Fruit fly (Drosophila melanogaster) whole organism, pupa: Measurements from ENCODE around the gene ppk31.

Experiments
- CG12605 ChIP-seq: fragments of 200-800 bp; sonication (Bioruptor generic); IDR thresholded peaks from 2 replicates; pipeline ENCODE4 v1.3.6; 2022; ENCODE audit warnings: missing biosample characterization, missing genetic modification characterization
- CG15710 ChIP-seq: fragments of 200-800 bp; sonication (Bioruptor generic); optimal IDR thresholded peaks from 2 replicates; lab custom pipeline; 2018; ENCODE audit warnings: missing biosample characterization, mild to moderate bottlenecking, missing genetic modification characterization, moderate library complexity
- CG17806 ChIP-seq: fragments of 200-800 bp; sonication (Bioruptor generic); optimal IDR thresholded peaks from 2 replicates; lab custom pipeline; 2018; ENCODE audit warnings: missing biosample characterization, mild to moderate bottlenecking, missing genetic modification characterization, moderate library complexity
- CG34367 ChIP-seq: fragments of 200-800 bp; sonication (Bioruptor generic); optimal IDR thresholded peaks from 2 replicates; lab custom pipeline; 2018; ENCODE audit warnings: missing biosample characterization, mild to moderate bottlenecking, missing genetic modification characterization
- CG4496 ChIP-seq: fragments of 200-800 bp; sonication (Bioruptor generic); IDR thresholded peaks from 3 replicates; pipeline ENCODE4 v1.3.6; 2022; ENCODE audit warnings: missing biosample characterization, missing genetic modification characterization
- CG8301 ChIP-seq: fragments of 200-800 bp; sonication (Bioruptor generic); optimal IDR thresholded peaks from 2 replicates; lab custom pipeline; 2018; ENCODE audit warnings: missing biosample characterization, mild to moderate bottlenecking, missing genetic modification characterization
- CG9948 ChIP-seq: fragments of 200-800 bp; sonication (Bioruptor generic); optimal IDR thresholded peaks from 2 replicates; lab custom pipeline; 2018; ENCODE audit warnings: missing biosample characterization, mild to moderate bottlenecking, missing genetic modification characterization, moderate library complexity
- D1 ChIP-seq: fragments of 200-800 bp; sonication (Bioruptor generic); optimal IDR thresholded peaks from 2 replicates; lab custom pipeline; 2018; ENCODE audit warnings: missing biosample characterization, mild to moderate bottlenecking, missing genetic modification characterization, moderate library complexity
- Ets98B ChIP-seq: fragments of 200-800 bp; sonication (Bioruptor generic); IDR thresholded peaks from 2 replicates; pipeline ENCODE4 v1.3.6; 2022; ENCODE audit warnings: missing biosample characterization, missing genetic modification characterization
- Pif1A ChIP-seq: fragments of 200-800 bp; sonication (Bioruptor generic); optimal IDR thresholded peaks from 3 replicates; lab custom pipeline; 2016; ENCODE audit warnings: missing biosample characterization, missing genetic modification characterization
- Snoo ChIP-seq: fragments of 200-800 bp; sonication (Bioruptor generic); optimal IDR thresholded peaks from 3 replicates; lab custom pipeline; 2017; ENCODE audit warnings: missing biosample characterization, mild to moderate bottlenecking, missing genetic modification characterization, inconsistent platforms

DNA sequence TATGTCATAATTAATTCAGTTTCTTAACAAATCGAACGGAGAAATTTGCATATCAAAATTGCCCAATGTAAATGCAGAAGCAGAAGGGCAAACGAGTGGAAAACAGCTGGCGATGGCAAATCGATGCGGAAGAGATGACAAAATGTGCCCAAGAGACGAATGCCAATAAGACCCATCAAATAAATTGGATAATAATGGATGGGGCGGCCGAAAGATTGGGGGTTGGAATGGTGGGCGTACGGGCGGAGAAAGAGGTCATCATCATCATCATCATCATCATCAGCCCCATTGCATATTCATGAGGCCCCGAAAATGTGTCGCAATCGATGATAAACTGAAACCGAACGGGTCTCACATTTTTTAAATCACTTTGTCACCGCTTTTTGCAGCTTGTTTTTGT, 28.9 kb upstream of the ppk31 start:
- TF ChIP-seq CG8301 (tag; lab: Kevin White, UChicago): no peak
- TF ChIP-seq CG4496 (GFP tag; lab: Robert Waterston, UW): no peak
- no peak for TF ChIP-seq CG15710 (tag; lab: Kevin White, UChicago)
- no peak for TF ChIP-seq Snoo (tag; lab: Kevin White, UChicago)
- TF ChIP-seq CG34367 (tag; lab: Kevin White, UChicago): no peak
- no peak for TF ChIP-seq CG9948 (tag; lab: Kevin White, UChicago)
- no peak for TF ChIP-seq D1 (tag; lab: Kevin White, UChicago)
- TF ChIP-seq Pif1A (GFP tag; lab: Kevin White, UChicago): no peak
- no peak for TF ChIP-seq Ets98B (GFP tag; lab: Robert Waterston, UW)
- TF ChIP-seq CG17806: no peak
- TF ChIP-seq CG12605 (GFP tag; lab: Robert Waterston, UW): no peak
